Worm (Caenorhabditis elegans) whole organism, L2 larva: Measurements from ENCODE around the gene ZK1128.7.

Experiments used
- C34F6.9 ChIP-seq: fragments of 150-350 bp; optimal IDR thresholded peaks from 2 replicates; lab custom pipeline; 2014; ENCODE audit warnings: missing biosample characterization, missing genetic modification characterization
- F13H6.1 ChIP-seq: sonication (generic microtip); optimal IDR thresholded peaks from 2 replicates; lab custom pipeline; 2016; ENCODE audit warnings: missing genetic modification characterization, missing compliant biosample characterization
- R02D3.7 ChIP-seq: fragments of 150-350 bp; optimal IDR thresholded peaks from 2 replicates; lab custom pipeline; 2014; ENCODE audit warnings: missing biosample characterization, missing genetic modification characterization
- Y55F3AM.14 ChIP-seq: fragments of 200-800 bp; sonication (Bioruptor generic); optimal IDR thresholded peaks from 2 replicates; lab custom pipeline; 2018; ENCODE audit warnings: mild to moderate bottlenecking, missing genetic modification characterization, missing compliant biosample characterization
- ZK546.5 ChIP-seq: sonication (generic microtip); optimal IDR thresholded peaks from 2 replicates; lab custom pipeline; 2017; ENCODE audit warnings: missing biosample characterization, missing genetic modification characterization
- alr-1 ChIP-seq: fragments of 150-350 bp; optimal IDR thresholded peaks from 2 replicates; lab custom pipeline; 2014; ENCODE audit warnings: missing biosample characterization, missing genetic modification characterization
- aly-2 ChIP-seq: fragments of 150-350 bp; optimal IDR thresholded peaks from 2 replicates; lab custom pipeline; 2014; ENCODE audit warnings: missing biosample characterization, missing genetic modification characterization
- ama-1 ChIP-seq: fragments of 150-350 bp; optimal IDR thresholded peaks from 2 replicates; lab custom pipeline; 2018; ENCODE audit warnings: inconsistent platforms
- blmp-1 ChIP-seq: sonication (generic microtip); optimal IDR thresholded peaks from 2 replicates; lab custom pipeline; 2017; ENCODE audit warnings: missing genetic modification characterization, mild to moderate bottlenecking, missing compliant biosample characterization, antibody characterized with exemption, moderate library complexity; ENCODE audit not compliant: insufficient read depth
- ceh-16 ChIP-seq: fragments of 150-350 bp; optimal IDR thresholded peaks from 2 replicates; lab custom pipeline; 2014; ENCODE audit warnings: missing biosample characterization, missing genetic modification characterization
- ceh-82 ChIP-seq: fragments of 150-350 bp; optimal IDR thresholded peaks from 2 replicates; lab custom pipeline; 2014; ENCODE audit warnings: missing biosample characterization, missing genetic modification characterization
- crh-2 ChIP-seq: sonication (generic microtip); optimal IDR thresholded peaks from 2 replicates; lab custom pipeline; 2017; ENCODE audit warnings: missing biosample characterization, missing genetic modification characterization
- dmd-4 ChIP-seq: sonication (generic microtip); optimal IDR thresholded peaks from 2 replicates; lab custom pipeline; 2017; ENCODE audit warnings: missing biosample characterization, missing genetic modification characterization
- egl-27 ChIP-seq: sonication (generic microtip); optimal IDR thresholded peaks from 3 replicates; lab custom pipeline; 2017; ENCODE audit warnings: missing biosample characterization, missing genetic modification reagents, missing genetic modification characterization
- elt-1 ChIP-seq: fragments of 150-350 bp; optimal IDR thresholded peaks from 2 replicates; lab custom pipeline; 2014; ENCODE audit warnings: missing biosample characterization, missing genetic modification characterization
- elt-3 ChIP-seq: sonication (generic microtip); optimal IDR thresholded peaks from 2 replicates; lab custom pipeline; 2017; ENCODE audit warnings: missing biosample characterization, missing genetic modification characterization
- fos-1 ChIP-seq: fragments of 150-350 bp; optimal IDR thresholded peaks from 2 replicates; lab custom pipeline; 2014; ENCODE audit warnings: missing biosample characterization, missing genetic modification characterization
- gmeb-1 ChIP-seq: fragments of 150-350 bp; optimal IDR thresholded peaks from 2 replicates; lab custom pipeline; 2014; ENCODE audit warnings: missing biosample characterization, missing genetic modification characterization
- lin-11 ChIP-seq: fragments of 150-350 bp; sonication (generic microtip); optimal IDR thresholded peaks from 2 replicates; lab custom pipeline; 2014; ENCODE audit warnings: missing biosample characterization, missing genetic modification characterization, inconsistent platforms, mixed read lengths
- lin-13 ChIP-seq: fragments of 150-350 bp; optimal IDR thresholded peaks from 2 replicates; lab custom pipeline; 2014; ENCODE audit warnings: missing biosample characterization, missing genetic modification reagents, missing genetic modification characterization
- lin-39 ChIP-seq: fragments of 150-350 bp; optimal IDR thresholded peaks from 2 replicates; lab custom pipeline; 2014; ENCODE audit warnings: missing biosample characterization, missing genetic modification reagents, missing genetic modification characterization
- lsy-2 ChIP-seq, 2 experiments: fragments of 150-350 bp in 1 of 2; sonication (generic microtip) in 1 of 2; optimal IDR thresholded peaks; 2 replicates each; lab custom pipeline; 2014 to 2017; ENCODE audit warnings: missing biosample characterization in 2 of 2, missing genetic modification characterization in 2 of 2
- mab-5 ChIP-seq: fragments of 150-350 bp; optimal IDR thresholded peaks from 2 replicates; lab custom pipeline; 2014; ENCODE audit warnings: missing biosample characterization, missing genetic modification characterization
- mbf-1 ChIP-seq: sonication (generic microtip); optimal IDR thresholded peaks from 2 replicates; lab custom pipeline; 2017; ENCODE audit warnings: missing biosample characterization, missing genetic modification characterization
- mdl-1 ChIP-seq, 2 experiments: fragments of 150-350 bp in 1 of 2; sonication (generic microtip) in 1 of 2; optimal IDR thresholded peaks; 2 replicates each; lab custom pipeline; 2017; ENCODE audit warnings: missing biosample characterization in 2 of 2, missing genetic modification characterization in 2 of 2
- nhr-10 ChIP-seq: sonication (generic microtip); optimal IDR thresholded peaks from 2 replicates; lab custom pipeline; 2017; ENCODE audit warnings: missing biosample characterization, missing genetic modification characterization
- nhr-11 ChIP-seq: fragments of 150-350 bp; optimal IDR thresholded peaks from 2 replicates; lab custom pipeline; 2014; ENCODE audit warnings: missing biosample characterization, missing genetic modification characterization
- nhr-12 ChIP-seq: fragments of 150-350 bp; optimal IDR thresholded peaks from 2 replicates; lab custom pipeline; 2014; ENCODE audit warnings: missing biosample characterization, missing genetic modification characterization
- nhr-129 ChIP-seq: fragments of 150-350 bp; optimal IDR thresholded peaks from 2 replicates; lab custom pipeline; 2014; ENCODE audit warnings: missing biosample characterization, missing genetic modification characterization
- nhr-21 ChIP-seq: fragments of 150-350 bp; optimal IDR thresholded peaks from 2 replicates; lab custom pipeline; 2014; ENCODE audit warnings: missing biosample characterization, missing genetic modification characterization
- nhr-23 ChIP-seq: fragments of 150-350 bp; optimal IDR thresholded peaks from 2 replicates; lab custom pipeline; 2014; ENCODE audit warnings: missing biosample characterization, missing genetic modification reagents, missing genetic modification characterization
- nhr-237 ChIP-seq: fragments of 150-350 bp; optimal IDR thresholded peaks from 2 replicates; lab custom pipeline; 2014; ENCODE audit warnings: missing biosample characterization, missing genetic modification characterization
- nhr-25 ChIP-seq: fragments of 150-350 bp; sonication (generic microtip); optimal IDR thresholded peaks from 3 replicates; lab custom pipeline; 2014; ENCODE audit warnings: missing biosample characterization, missing genetic modification characterization
- nhr-6 ChIP-seq: fragments of 150-350 bp; optimal IDR thresholded peaks from 2 replicates; lab custom pipeline; 2014; ENCODE audit warnings: missing biosample characterization, missing genetic modification characterization
- nhr-77 ChIP-seq: fragments of 150-350 bp; optimal IDR thresholded peaks from 2 replicates; lab custom pipeline; 2014; ENCODE audit warnings: missing biosample characterization, missing genetic modification characterization
- peb-1 ChIP-seq: fragments of 150-350 bp; optimal IDR thresholded peaks from 2 replicates; lab custom pipeline; 2014; ENCODE audit warnings: missing biosample characterization, missing genetic modification characterization
- sem-4 ChIP-seq: fragments of 150-350 bp; optimal IDR thresholded peaks from 2 replicates; lab custom pipeline; 2014; ENCODE audit warnings: missing biosample characterization, missing genetic modification reagents, missing genetic modification characterization
- skn-1 ChIP-seq: sonication (generic microtip); optimal IDR thresholded peaks from 2 replicates; lab custom pipeline; 2017; ENCODE audit warnings: missing biosample characterization, missing genetic modification characterization
- sma-3 ChIP-seq: sonication (generic microtip); optimal IDR thresholded peaks from 2 replicates; lab custom pipeline; 2016; ENCODE audit warnings: missing genetic modification reagents, missing genetic modification characterization, missing compliant biosample characterization
- sma-9 ChIP-seq, 2 experiments: fragments of 150-350 bp in 1 of 2; sonication (generic microtip) in 1 of 2; optimal IDR thresholded peaks; 2 replicates each; lab custom pipeline; 2014 to 2016; ENCODE audit warnings: missing genetic modification characterization in 2 of 2, mild to moderate bottlenecking in 1 of 2, missing biosample characterization in 1 of 2, missing compliant biosample characterization in 1 of 2, missing genetic modification reagents in 1 of 2, moderate library complexity in 1 of 2
- snpc-4 ChIP-seq: fragments of 150-350 bp; optimal IDR thresholded peaks from 2 replicates; lab custom pipeline; 2014; ENCODE audit warnings: missing biosample characterization, missing genetic modification characterization
- unc-39 ChIP-seq: fragments of 150-350 bp; optimal IDR thresholded peaks from 2 replicates; lab custom pipeline; 2014; ENCODE audit warnings: missing biosample characterization, missing genetic modification characterization
- unc-55 ChIP-seq: fragments of 150-350 bp; sonication (generic microtip); optimal IDR thresholded peaks from 3 replicates; lab custom pipeline; 2014; ENCODE audit warnings: missing biosample characterization, missing genetic modification reagents, missing genetic modification characterization
- unc-62 ChIP-seq: fragments of 150-350 bp; optimal IDR thresholded peaks from 2 replicates; lab custom pipeline; 2014; ENCODE audit warnings: missing biosample characterization, missing genetic modification reagents, missing genetic modification characterization
- zag-1 ChIP-seq: fragments of 150-350 bp; optimal IDR thresholded peaks from 2 replicates; lab custom pipeline; 2014; ENCODE audit warnings: missing biosample characterization, missing genetic modification characterization
- ztf-1 ChIP-seq: fragments of 200-800 bp; sonication (Bioruptor generic); conservative IDR thresholded peaks from 2 replicates; pipeline ENCODE4 v1.3.6; 2022; ENCODE audit warnings: missing genetic modification characterization, missing compliant biosample characterization
- ztf-11 ChIP-seq: sonication (generic microtip); optimal IDR thresholded peaks from 2 replicates; lab custom pipeline; 2017; ENCODE audit warnings: missing biosample characterization, missing genetic modification characterization
- ztf-4 ChIP-seq: fragments of 150-350 bp; optimal IDR thresholded peaks from 2 replicates; lab custom pipeline; 2014; ENCODE audit warnings: missing biosample characterization, missing genetic modification characterization

Gene ZK1128.7

ce11 chrIII:10096525-10096972 is 40.3 kb upstream of the ZK1128.7 start:
- peak; percentile 42 for TF ChIP-seq ZK546.5
- TF ChIP-seq ama-1 (lab: Kevin White, UChicago), result no peak
- TF ChIP-seq aly-2, result no peak
- TF ChIP-seq mab-5 (tag; lab: Kevin White, UChicago), result peak; percentile 85
- TF ChIP-seq unc-55 (GFP tag; lab: Kevin White, UChicago), result peak; percentile 92
- peak; percentile 94 for TF ChIP-seq sma-9 (GFP tag; optimal IDR thresholded peaks at IDR 0.05; lab: Kevin White, UChicago)
- no peak for TF ChIP-seq sma-9 (tag; optimal IDR thresholded peaks at IDR 0.05; lab: Kevin White, UChicago)
- no peak for TF ChIP-seq skn-1 (tag; lab: Kevin White, UChicago)
- TF ChIP-seq mbf-1 (tag; lab: Kevin White, UChicago), result no peak
- no peak for TF ChIP-seq nhr-11 (tag; lab: Kevin White, UChicago)
- TF ChIP-seq unc-62, result peak; percentile 80
- TF ChIP-seq nhr-77 (tag; lab: Kevin White, UChicago), result peak; percentile 59
- TF ChIP-seq alr-1 (tag; lab: Kevin White, UChicago), result no peak
- peak; percentile 85 for TF ChIP-seq sem-4 (tag; lab: Kevin White, UChicago)
- TF ChIP-seq sma-3, result peak; percentile 77
- peak; percentile 60 for TF ChIP-seq nhr-237 (tag; lab: Kevin White, UChicago)
- peak; percentile 77 for TF ChIP-seq gmeb-1 (tag; lab: Kevin White, UChicago)
- no peak for TF ChIP-seq elt-1 (tag; lab: Kevin White, UChicago)
- peak; percentile 80 for TF ChIP-seq fos-1 (tag; lab: Kevin White, UChicago)
- TF ChIP-seq ztf-4, result peak; percentile 86
- no peak for TF ChIP-seq ztf-11 (tag; lab: Kevin White, UChicago)
- peak; percentile 97 for TF ChIP-seq C34F6.9 (tag; lab: Kevin White, UChicago)
- TF ChIP-seq nhr-25 (tag; lab: Kevin White, UChicago), result peak; percentile 77
- peak; percentile 54 for TF ChIP-seq snpc-4
- TF ChIP-seq nhr-21, result peak; percentile 85
- TF ChIP-seq Y55F3AM.14, result peak; percentile 22
- TF ChIP-seq nhr-6 (tag; lab: Kevin White, UChicago), result peak; percentile 89
- no peak for TF ChIP-seq nhr-23 (tag; lab: Kevin White, UChicago)
- peak; percentile 97 for TF ChIP-seq F13H6.1 (tag; lab: Kevin White, UChicago)
- TF ChIP-seq lin-13, result peak; percentile 83
- peak; percentile 96 to 97 for TF ChIP-seq mdl-1 (tag; optimal IDR thresholded peaks at IDR 0.05; lab: Kevin White, UChicago)
- TF ChIP-seq lsy-2 (tag; optimal IDR thresholded peaks at IDR 0.05; lab: Kevin White, UChicago), result peak; percentile 81 to 94
- no peak for TF ChIP-seq nhr-12
- TF ChIP-seq egl-27 (tag; lab: Kevin White, UChicago), result peak; percentile 94
- no peak for TF ChIP-seq ztf-1
- peak; percentile 18 for TF ChIP-seq R02D3.7 (tag; lab: Kevin White, UChicago)
- TF ChIP-seq nhr-129 (tag; lab: Kevin White, UChicago), result peak; percentile 91
- TF ChIP-seq ceh-82 (tag; lab: Kevin White, UChicago), result peak; percentile 45
- peak; percentile 20 for TF ChIP-seq blmp-1
- peak; percentile 84 for TF ChIP-seq lin-11 (tag; lab: Kevin White, UChicago)
- TF ChIP-seq ceh-16 (tag; lab: Kevin White, UChicago), result no peak
- TF ChIP-seq crh-2, result peak; percentile 90
- TF ChIP-seq peb-1 (tag; lab: Kevin White, UChicago), result no peak
- no peak for TF ChIP-seq dmd-4 (tag; lab: Kevin White, UChicago)
- TF ChIP-seq unc-39 (tag; lab: Kevin White, UChicago), result no peak
- no peak for TF ChIP-seq lin-39 (tag; lab: Kevin White, UChicago)
- TF ChIP-seq elt-3, result no peak
- no peak for TF ChIP-seq nhr-10 (tag; lab: Kevin White, UChicago)
- peak; percentile 86 for TF ChIP-seq zag-1 (tag; lab: Kevin White, UChicago)
